Worm (Caenorhabditis elegans): ENCODE data around the gene T28H10.2.

T28H10.2 gene

ce11 chrV:12551638-12552478 is 39.1 kb upstream of the T28H10.2 start (continued):
- TF ChIP-seq aha-1 (tag): peak; percentile 95
- TF ChIP-seq ceh-20 (GFP tag; IDR thresholded peaks at IDR 0.05): no peak
- no peak for TF ChIP-seq daf-19 (GFP tag; conservative IDR thresholded peaks at IDR 0.05)
- no peak for TF ChIP-seq ceh-82 (tag; optimal IDR thresholded peaks at IDR 0.05)
- no peak for TF ChIP-seq nhr-42 (GFP tag; IDR thresholded peaks at IDR 0.05)
- peak; percentile 6 for TF ChIP-seq hlh-30 (tag; optimal IDR thresholded peaks at IDR 0.05; ENCODE audit: insufficient read depth)
- no peak for TF ChIP-seq mxl-3 (GFP tag; optimal IDR thresholded peaks at IDR 0.05)

- TF ChIP-seq egl-27 (tag; optimal IDR thresholded peaks at IDR 0.05) (no peak), nhr-42 (GFP tag; IDR thresholded peaks at IDR 0.05) (no peak), mdl-1 (tag; optimal IDR thresholded peaks at IDR 0.05) (no peak), hlh-30 (tag; optimal IDR thresholded peaks at IDR 0.05; ENCODE audit: insufficient read depth) (peak; percentile 67), aha-1 (tag) (peak; percentile 45), lin-38 (GFP tag; IDR thresholded peaks at IDR 0.05) (no peak), mes-2 (tag; optimal IDR thresholded peaks at IDR 0.05; ENCODE audit: poor library complexity, severe bottlenecking) (no peak), dmd-8 (GFP tag; IDR thresholded peaks at IDR 0.05) (no peak)
Measured at ce11 chrV:12550755-12551154, 38.0 kb upstream of the T28H10.2 start.

ce11 chrV:12550036-12550626 is 37.4 kb upstream of the T28H10.2 start, which contains the start of gene F45D3.3:
Gene F45D3.3 (minus strand): TSS chrV:12550385.
- TF ChIP-seq Y105C5A.15 (GFP tag; IDR thresholded peaks at IDR 0.05): no peak
- TF ChIP-seq nhr-42 (GFP tag; IDR thresholded peaks at IDR 0.05): no peak
- TF ChIP-seq mes-2 (tag; optimal IDR thresholded peaks at IDR 0.05; ENCODE audit: poor library complexity, severe bottlenecking): no peak
- no peak for TF ChIP-seq saeg-2 (GFP tag; IDR thresholded peaks at IDR 0.05)
- TF ChIP-seq mep-1 (tag; optimal IDR thresholded peaks at IDR 0.05): no peak
- TF ChIP-seq pqm-1 (tag; optimal IDR thresholded peaks at IDR 0.05): no peak
- no peak for TF ChIP-seq Y75B8A.6 (GFP tag; IDR thresholded peaks at IDR 0.05)
- no peak for TF ChIP-seq hmg-1.1 (GFP tag; IDR thresholded peaks at IDR 0.05)
- TF ChIP-seq pha-4 (GFP tag; IDR thresholded peaks at IDR 0.05): no peak
- no peak for TF ChIP-seq pha-4 (tag; optimal IDR thresholded peaks at IDR 0.05)
- no peak for TF ChIP-seq nhr-237 (tag; optimal IDR thresholded peaks at IDR 0.05)
- TF ChIP-seq lsy-2 (tag; optimal IDR thresholded peaks at IDR 0.05): no peak
- no peak for TF ChIP-seq daf-16 (GFP tag; optimal IDR thresholded peaks at IDR 0.05)
- TF ChIP-seq daf-16 (tag; optimal IDR thresholded peaks at IDR 0.05): no peak
- no peak for TF ChIP-seq snpc-1.2 (GFP tag; IDR thresholded peaks at IDR 0.05)
- TF ChIP-seq unc-39 (tag; optimal IDR thresholded peaks at IDR 0.05): no peak
- TF ChIP-seq T26A8.4 (GFP tag; IDR thresholded peaks at IDR 0.05): no peak
- TF ChIP-seq ZK546.5 (tag; optimal IDR thresholded peaks at IDR 0.05): no peak
- TF ChIP-seq sdz-12 (GFP tag; optimal IDR thresholded peaks at IDR 0.05): no peak
- TF ChIP-seq mdt-29 (GFP tag; IDR thresholded peaks at IDR 0.05): no peak
- no peak for TF ChIP-seq nhr-48 (tag; optimal IDR thresholded peaks at IDR 0.05)
- TF ChIP-seq ama-1 (optimal IDR thresholded peaks at IDR 0.05): peak; percentile 93
- no peak for TF ChIP-seq lim-7 (GFP tag; IDR thresholded peaks at IDR 0.05)
- TF ChIP-seq nhr-102 (tag; optimal IDR thresholded peaks at IDR 0.05): no peak
- no peak for TF ChIP-seq daf-8 (GFP tag; IDR thresholded peaks at IDR 0.05)
- TF ChIP-seq egl-27 (tag; optimal IDR thresholded peaks at IDR 0.05): no peak
- TF ChIP-seq ces-1 (GFP tag; optimal IDR thresholded peaks at IDR 0.05): no peak
- TF ChIP-seq egl-43 (GFP tag; IDR thresholded peaks at IDR 0.05): no peak
- TF ChIP-seq hlh-11 (tag; optimal IDR thresholded peaks at IDR 0.05): peak; percentile 48
- TF ChIP-seq nhr-77 (tag; optimal IDR thresholded peaks at IDR 0.05): no peak
- peak; percentile 13 for TF ChIP-seq hlh-30 (tag; optimal IDR thresholded peaks at IDR 0.05; ENCODE audit: insufficient read depth)
- TF ChIP-seq unc-62 (GFP tag; optimal IDR thresholded peaks at IDR 0.05 in 1 of 2): no peak
- TF ChIP-seq unc-62 (tag; optimal IDR thresholded peaks at IDR 0.05): no peak
- no peak for TF ChIP-seq dmd-8 (GFP tag; IDR thresholded peaks at IDR 0.05)
- no peak for TF ChIP-seq nhr-111 (GFP tag; optimal IDR thresholded peaks at IDR 0.05)
- no peak for TF ChIP-seq nhr-76 (tag; optimal IDR thresholded peaks at IDR 0.05)
- no peak for TF ChIP-seq tag-97 (GFP tag; IDR thresholded peaks at IDR 0.05)
- no peak for TF ChIP-seq ctbp-1 (GFP tag; IDR thresholded peaks at IDR 0.05)
- TF ChIP-seq lin-38 (GFP tag; IDR thresholded peaks at IDR 0.05): no peak
- TF ChIP-seq lin-29 (GFP tag; IDR thresholded peaks at IDR 0.05): no peak

All from whole organism, L4 larva.